Worm (Caenorhabditis elegans) whole organism, L3 larva: ENCODE results near the gene F53F1.4.

Experiments
- aly-2 ChIP-seq: fragments of 150-350 bp; optimal IDR thresholded peaks from 2 replicates; lab custom pipeline; 2014; ENCODE audit warnings: missing biosample characterization, missing genetic modification characterization
- ceh-82 ChIP-seq: fragments of 150-350 bp; optimal IDR thresholded peaks from 2 replicates; lab custom pipeline; 2014; ENCODE audit warnings: missing biosample characterization, missing genetic modification characterization
- egl-5 ChIP-seq: fragments of 150-350 bp; optimal IDR thresholded peaks from 2 replicates; lab custom pipeline; 2017; ENCODE audit warnings: missing biosample characterization, missing genetic modification reagents, missing genetic modification characterization, inconsistent platforms
- fos-1 ChIP-seq: fragments of 150-350 bp; optimal IDR thresholded peaks from 2 replicates; lab custom pipeline; 2014; ENCODE audit warnings: missing biosample characterization, missing genetic modification characterization
- hmg-11 ChIP-seq: sonication (generic microtip); optimal IDR thresholded peaks from 2 replicates; lab custom pipeline; 2016; ENCODE audit warnings: missing genetic modification characterization, missing compliant biosample characterization
- lin-15B ChIP-seq: fragments of 150-350 bp; optimal IDR thresholded peaks from 2 replicates; lab custom pipeline; 2014; ENCODE audit warnings: missing biosample characterization, missing genetic modification characterization
- nhr-23 ChIP-seq: fragments of 150-350 bp; optimal IDR thresholded peaks from 2 replicates; lab custom pipeline; 2014; ENCODE audit warnings: missing biosample characterization, missing genetic modification reagents, missing genetic modification characterization
- nhr-25 ChIP-seq: sonication (generic microtip); optimal IDR thresholded peaks from 2 replicates; lab custom pipeline; 2017; ENCODE audit warnings: missing biosample characterization, missing genetic modification characterization
- nhr-77 ChIP-seq: fragments of 150-350 bp; optimal IDR thresholded peaks from 2 replicates; lab custom pipeline; 2014; ENCODE audit warnings: missing biosample characterization, missing genetic modification characterization
- pha-4 ChIP-seq: fragments of 150-350 bp; optimal IDR thresholded peaks from 2 replicates; lab custom pipeline; 2014; ENCODE audit warnings: missing biosample characterization, missing genetic modification reagents, missing genetic modification characterization
- skn-1 ChIP-seq: fragments of 150-350 bp; optimal IDR thresholded peaks from 2 replicates; lab custom pipeline; 2014; ENCODE audit warnings: missing biosample characterization, missing genetic modification characterization
- unc-62 ChIP-seq: fragments of 150-350 bp; sonication (generic microtip); optimal IDR thresholded peaks from 4 replicates; lab custom pipeline; 2014; ENCODE audit warnings: missing biosample characterization, missing genetic modification reagents, missing genetic modification characterization

- no peak for TF ChIP-seq nhr-77 (tag; lab: Kevin White, UChicago)
- TF ChIP-seq nhr-23 (tag; lab: Kevin White, UChicago) = no peak
- TF ChIP-seq skn-1 = no peak
- no peak for TF ChIP-seq lin-15B (tag; lab: Kevin White, UChicago)
- TF ChIP-seq ceh-82 = no peak
- TF ChIP-seq aly-2 (tag; lab: Kevin White, UChicago) = no peak
- TF ChIP-seq unc-62 = no peak
- no peak for TF ChIP-seq hmg-11 (tag; lab: Kevin White, UChicago)
- no peak for TF ChIP-seq nhr-25 (tag; lab: Kevin White, UChicago)
- no peak for TF ChIP-seq egl-5 (tag; lab: Kevin White, UChicago)
- TF ChIP-seq pha-4 = no peak
- TF ChIP-seq fos-1 (tag; lab: Kevin White, UChicago) = no peak
These were observed 15.9 kb downstream of the F53F1.4 start, which contains the start of gene srd-18 for ce11 chrV:13426764-13427163.
